Fruit fly (Drosophila melanogaster): ENCODE results near the gene CG1074.

dm6 chr3R:4476004-4476403, 42.2 kb downstream of the CG1074 start:
- TF ChIP-seq CG8478 (optimal IDR thresholded peaks at IDR 0.05) (no peak), CTCF (optimal IDR thresholded peaks at IDR 0.05) (no peak)
